Fruit fly (Drosophila melanogaster) whole organism, embryonic: ENCODE measurements around the gene CG14105.

Source experiments
- Abd-B ChIP-seq: fragments of 200-800 bp; sonication (Bioruptor generic); optimal IDR thresholded peaks from 2 replicates; lab custom pipeline; 2018; ENCODE audit warnings: missing biosample characterization, mild to moderate bottlenecking, missing genetic modification characterization, moderate library complexity
- CG10209 ChIP-seq: fragments of 200-800 bp; sonication (Bioruptor generic); optimal IDR thresholded peaks from 3 replicates; lab custom pipeline; 2017; ENCODE audit warnings: missing biosample characterization, mild to moderate bottlenecking, missing genetic modification characterization, missing genetic modification reagents
- CG10462 ChIP-seq: fragments of 200-800 bp; sonication (Bioruptor generic); optimal IDR thresholded peaks from 2 replicates; lab custom pipeline; 2016; ENCODE audit warnings: missing biosample characterization, missing genetic modification characterization
- CG10979 ChIP-seq: fragments of 200-800 bp; sonication (Bioruptor generic); optimal IDR thresholded peaks from 2 replicates; lab custom pipeline; 2018; ENCODE audit warnings: missing biosample characterization, mild to moderate bottlenecking, missing genetic modification characterization, moderate library complexity
- CG11695 ChIP-seq: fragments of 200-800 bp; sonication (Bioruptor generic); IDR thresholded peaks from 3 replicates; pipeline ENCODE4 v1.3.6; 2022; ENCODE audit warnings: missing biosample characterization, missing genetic modification characterization
- CG11696 ChIP-seq: fragments of 200-800 bp; sonication (Bioruptor generic); IDR thresholded peaks from 2 replicates; pipeline ENCODE4 v1.3.6; 2022; ENCODE audit warnings: missing biosample characterization, missing genetic modification characterization
- CG13123 ChIP-seq: fragments of 200-800 bp; sonication (Bioruptor generic); optimal IDR thresholded peaks from 2 replicates; lab custom pipeline; 2016; ENCODE audit warnings: missing biosample characterization, missing genetic modification characterization
- CG14667 ChIP-seq: fragments of 200-800 bp; sonication (Bioruptor generic); IDR thresholded peaks from 2 replicates; pipeline ENCODE4 v1.3.6; 2022; ENCODE audit warnings: missing biosample characterization, missing genetic modification characterization
- CG17612 ChIP-seq: fragments of 200-800 bp; sonication (Bioruptor generic); IDR thresholded peaks from 2 replicates; pipeline ENCODE4 v1.3.6; 2022; ENCODE audit warnings: missing biosample characterization, missing genetic modification characterization
- CG18011 ChIP-seq: fragments of 200-800 bp; sonication (Bioruptor generic); optimal IDR thresholded peaks from 2 replicates; lab custom pipeline; 2017; ENCODE audit warnings: missing biosample characterization, missing genetic modification characterization, mild to moderate bottlenecking, moderate library complexity, missing genotype
- CG18262 ChIP-seq: fragments of 200-800 bp; optimal IDR thresholded peaks from 3 replicates; lab custom pipeline; 2019; ENCODE audit warnings: missing biosample characterization, mild to moderate bottlenecking, missing genetic modification characterization, moderate library complexity
- CG18619 ChIP-seq: fragments of 200-800 bp; sonication (Bioruptor generic); optimal IDR thresholded peaks from 3 replicates; lab custom pipeline; 2017; ENCODE audit warnings: missing biosample characterization, mild to moderate bottlenecking, missing genetic modification characterization
- CG33213 ChIP-seq: fragments of 200-800 bp; sonication (Bioruptor generic); optimal IDR thresholded peaks from 3 replicates; lab custom pipeline; 2016; ENCODE audit warnings: missing biosample characterization, missing genetic modification characterization
- CG3847 ChIP-seq: fragments of 200-800 bp; sonication (Bioruptor generic); IDR thresholded peaks from 2 replicates; pipeline ENCODE4 v1.3.6; 2022; ENCODE audit warnings: missing biosample characterization, missing genetic modification characterization
- CG4404 ChIP-seq: fragments of 200-800 bp; sonication (Bioruptor generic); IDR thresholded peaks from 2 replicates; pipeline ENCODE4 v1.3.6; 2022; ENCODE audit warnings: missing biosample characterization, missing genetic modification characterization
- CG4820 ChIP-seq: fragments of 200-800 bp; sonication (Bioruptor generic); optimal IDR thresholded peaks from 3 replicates; lab custom pipeline; 2016; ENCODE audit warnings: missing biosample characterization, missing genetic modification characterization
- CG6689 ChIP-seq: fragments of 200-800 bp; sonication (Bioruptor generic); IDR thresholded peaks from 2 replicates; pipeline ENCODE4 v1.3.6; 2022; ENCODE audit warnings: missing biosample characterization, missing genetic modification characterization
- CG7987 ChIP-seq: fragments of 200-800 bp; sonication (Bioruptor generic); optimal IDR thresholded peaks from 2 replicates; lab custom pipeline; 2018; ENCODE audit warnings: missing biosample characterization, mild to moderate bottlenecking, missing genetic modification characterization, moderate library complexity
- CG8478 ChIP-seq: fragments of >200 bp; optimal IDR thresholded peaks from 2 replicates; lab custom pipeline; 2018
- CG8924 ChIP-seq: fragments of 200-800 bp; optimal IDR thresholded peaks from 3 replicates; lab custom pipeline; 2019; ENCODE audit warnings: missing biosample characterization, mild to moderate bottlenecking, missing genetic modification characterization, moderate library complexity
- CoRest ChIP-seq: fragments of 200-800 bp; sonication (Bioruptor generic); optimal IDR thresholded peaks from 3 replicates; lab custom pipeline; 2018; ENCODE audit warnings: missing biosample characterization, mild to moderate bottlenecking, missing genetic modification characterization, moderate library complexity
- D ChIP-seq, 2 experiments: fragments of 200-800 bp in 1 of 2; fragments of >200 bp in 1 of 2; sonication (Bioruptor generic) in 1 of 2; optimal IDR thresholded peaks; 2 replicates in 1 of 2; 3 replicates in 1 of 2; lab custom pipeline; 2017; ENCODE audit warnings: mild to moderate bottlenecking in 1 of 2, missing biosample characterization in 1 of 2, missing genetic modification characterization in 1 of 2, missing genetic modification reagents in 1 of 2
- ERR ChIP-seq: fragments of 200-800 bp; sonication (Bioruptor generic); optimal IDR thresholded peaks from 2 replicates; lab custom pipeline; 2016; ENCODE audit warnings: missing biosample characterization, missing genetic modification characterization
- Hr39 ChIP-seq: fragments of >200 bp; optimal IDR thresholded peaks from 2 replicates; lab custom pipeline; 2017
- Hr51 ChIP-seq, 2 experiments: fragments of 200-800 bp; sonication (Bioruptor generic); optimal IDR thresholded peaks; 2 replicates in 1 of 2; 3 replicates in 1 of 2; lab custom pipeline; 2016 to 2018; ENCODE audit warnings: missing biosample characterization in 2 of 2, missing genetic modification characterization in 2 of 2, mild to moderate bottlenecking in 1 of 2, moderate library complexity in 1 of 2
- Hr78 ChIP-seq, 2 experiments: fragments of 200-800 bp in 1 of 2; fragments of >200 bp in 1 of 2; sonication (Bioruptor generic) in 1 of 2; optimal IDR thresholded peaks; 2 replicates each; lab custom pipeline; 2017 to 2019; ENCODE audit warnings: missing biosample characterization in 2 of 2, missing genetic modification characterization in 2 of 2, mild to moderate bottlenecking in 1 of 2, moderate library complexity in 1 of 2
- Lim3 ChIP-seq: fragments of 200-800 bp; sonication (Bioruptor generic); IDR thresholded peaks from 2 replicates; pipeline ENCODE4 v1.3.6; 2022; ENCODE audit warnings: missing biosample characterization, missing genetic modification characterization
- Neu2 ChIP-seq: fragments of 200-800 bp; sonication (Bioruptor generic); optimal IDR thresholded peaks from 3 replicates; lab custom pipeline; 2016; ENCODE audit warnings: missing biosample characterization, missing genetic modification characterization, borderline replicate concordance
- Nf-YA ChIP-seq: fragments of 200-800 bp; sonication (Bioruptor generic); IDR thresholded peaks from 2 replicates; pipeline ENCODE4 v1.3.6; 2022; ENCODE audit warnings: missing biosample characterization, missing genetic modification characterization
- Oaz ChIP-seq: fragments of 200-800 bp; sonication (Bioruptor generic); IDR thresholded peaks from 2 replicates; pipeline ENCODE4 v1.3.6; 2022; ENCODE audit warnings: missing biosample characterization, missing genetic modification characterization
- Opbp ChIP-seq: fragments of 200-800 bp; sonication (Bioruptor generic); IDR thresholded peaks from 3 replicates; pipeline ENCODE4 v1.3.6; 2022; ENCODE audit warnings: missing biosample characterization, missing genetic modification characterization; ENCODE audit not compliant: partially characterized antibody
- Sin3A ChIP-seq: fragments of >200 bp; optimal IDR thresholded peaks from 2 replicates; lab custom pipeline; 2018
- Sox100B ChIP-seq: fragments of 200-800 bp; sonication (Bioruptor generic); optimal IDR thresholded peaks from 3 replicates; lab custom pipeline; 2018; ENCODE audit warnings: missing biosample characterization, mild to moderate bottlenecking, missing genetic modification characterization
- Xbp1 ChIP-seq: fragments of 200-800 bp; sonication (Bioruptor generic); optimal IDR thresholded peaks from 3 replicates; lab custom pipeline; 2016; ENCODE audit warnings: missing biosample characterization, mild to moderate bottlenecking, missing genetic modification characterization
- az2 ChIP-seq: fragments of 200-800 bp; sonication (Bioruptor generic); optimal IDR thresholded peaks from 3 replicates; lab custom pipeline; 2016; ENCODE audit warnings: missing biosample characterization, missing genetic modification characterization
- croc ChIP-seq: fragments of 200-800 bp; sonication (Bioruptor generic); conservative IDR thresholded peaks from 3 replicates; pipeline ENCODE4 v1.3.6; 2022; ENCODE audit warnings: missing biosample characterization, missing genetic modification characterization
- danr ChIP-seq: fragments of 200-800 bp; sonication (Bioruptor generic); IDR thresholded peaks from 2 replicates; pipeline ENCODE4 v1.3.6; 2022; ENCODE audit warnings: missing biosample characterization, missing genetic modification characterization
- esg ChIP-seq: fragments of 200-800 bp; sonication (Bioruptor generic); conservative IDR thresholded peaks from 2 replicates; pipeline ENCODE4 v1.3.6; 2022; ENCODE audit warnings: missing biosample characterization, missing genetic modification characterization
- fd3F ChIP-seq: fragments of 200-800 bp; sonication (Bioruptor generic); optimal IDR thresholded peaks from 2 replicates; lab custom pipeline; 2018; ENCODE audit warnings: missing biosample characterization, mild to moderate bottlenecking, missing genetic modification characterization, moderate library complexity
- gsb-n ChIP-seq: fragments of 200-800 bp; sonication (Bioruptor generic); optimal IDR thresholded peaks from 3 replicates; lab custom pipeline; 2018; ENCODE audit warnings: missing biosample characterization, mild to moderate bottlenecking, missing genetic modification characterization
- hb ChIP-seq: fragments of 200-800 bp; sonication (Bioruptor generic); IDR thresholded peaks from 3 replicates; pipeline ENCODE4 v1.3.6; 2022; ENCODE audit warnings: missing biosample characterization, missing genetic modification characterization; ENCODE audit not compliant: partially characterized antibody
- inv ChIP-seq: fragments of 200-800 bp; sonication (Bioruptor generic); IDR thresholded peaks from 2 replicates; pipeline ENCODE4 v1.3.6; 2022; ENCODE audit warnings: missing biosample characterization, missing genetic modification characterization; ENCODE audit not compliant: partially characterized antibody
- lab ChIP-seq: fragments of 200-800 bp; sonication (Bioruptor generic); optimal IDR thresholded peaks from 3 replicates; lab custom pipeline; 2017; ENCODE audit warnings: missing biosample characterization, missing genetic modification characterization, mild to moderate bottlenecking, moderate library complexity, missing genetic modification reagents
- peb ChIP-seq: fragments of 200-800 bp; sonication (Bioruptor generic); IDR thresholded peaks from 2 replicates; pipeline ENCODE4 v1.3.6; 2022; ENCODE audit warnings: missing biosample characterization, missing genetic modification characterization
- pho ChIP-seq: fragments of 200-800 bp; sonication (Bioruptor generic); optimal IDR thresholded peaks from 2 replicates; lab custom pipeline; 2016; ENCODE audit warnings: missing biosample characterization, missing genetic modification characterization
- ranshi ChIP-seq: fragments of 200-800 bp; sonication (Bioruptor generic); IDR thresholded peaks from 2 replicates; pipeline ENCODE4 v1.3.6; 2022; ENCODE audit warnings: missing biosample characterization, missing genetic modification characterization
- run ChIP-seq: fragments of 200-800 bp; sonication (Bioruptor generic); optimal IDR thresholded peaks from 3 replicates; lab custom pipeline; 2018; ENCODE audit warnings: missing biosample characterization, mild to moderate bottlenecking, missing genetic modification characterization
- stc ChIP-seq: fragments of 200-800 bp; sonication (Bioruptor generic); IDR thresholded peaks from 2 replicates; pipeline ENCODE4 v1.3.6; 2022; ENCODE audit warnings: missing biosample characterization, missing genetic modification characterization
- tio ChIP-seq: fragments of 200-800 bp; sonication (Bioruptor generic); optimal IDR thresholded peaks from 2 replicates; lab custom pipeline; 2017; ENCODE audit warnings: missing biosample characterization, missing genetic modification characterization, inconsistent platforms
- tll ChIP-seq, 2 experiments: fragments of 200-800 bp in 1 of 2; fragments of >200 bp in 1 of 2; sonication (Bioruptor generic) in 1 of 2; optimal IDR thresholded peaks; 2 replicates each; lab custom pipeline; 2017 to 2019; ENCODE audit warnings: missing biosample characterization in 2 of 2, missing genetic modification characterization in 2 of 2, mild to moderate bottlenecking in 1 of 2, moderate library complexity in 1 of 2
- tx ChIP-seq: fragments of 200-800 bp; sonication (Bioruptor generic); optimal IDR thresholded peaks from 2 replicates; lab custom pipeline; 2016; ENCODE audit warnings: missing biosample characterization, missing genetic modification characterization
- vfl ChIP-seq: fragments of 200-800 bp; sonication (Bioruptor generic); optimal IDR thresholded peaks from 2 replicates; lab custom pipeline; 2016; ENCODE audit warnings: missing biosample characterization, missing genetic modification characterization

CG14105 gene

DNA sequence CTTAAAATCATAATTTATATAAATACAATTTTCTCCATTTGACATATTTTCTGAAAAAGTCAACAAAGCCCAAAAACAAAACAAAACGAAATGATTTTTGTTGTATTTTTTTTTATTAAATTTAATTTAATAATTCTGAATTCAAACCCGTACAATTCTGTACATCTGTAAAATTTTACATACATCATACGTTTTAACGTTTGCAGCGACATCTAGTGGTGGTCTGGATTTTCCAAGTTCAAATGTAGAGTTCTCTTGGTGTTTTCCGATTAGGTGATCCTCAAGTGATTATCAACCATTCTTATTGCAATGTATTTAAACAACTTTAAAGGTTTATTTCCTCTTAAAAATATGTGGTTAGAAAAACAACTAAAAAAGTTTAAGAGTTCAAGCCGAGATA is 15.5 kb downstream of the CG14105 start (continued):
- no peak for TF ChIP-seq CG11696 (GFP tag; lab: Robert Waterston, UW)
- TF ChIP-seq lab = no peak
- no peak for TF ChIP-seq danr (GFP tag; lab: Robert Waterston, UW)
- no peak for TF ChIP-seq CG8924 (tag; lab: Kevin White, UChicago)
- no peak for TF ChIP-seq run
- peak; percentile 37 for TF ChIP-seq CG18262
- no peak for TF ChIP-seq pho (GFP tag; lab: Kevin White, UChicago)
- no peak for TF ChIP-seq Hr39 (lab: Kevin White, UChicago)
- TF ChIP-seq CG33213 (GFP tag; lab: Kevin White, UChicago) = peak; percentile 49
- TF ChIP-seq tx = no peak
- no peak for TF ChIP-seq CG11695 (GFP tag; lab: Robert Waterston, UW)
- no peak for TF ChIP-seq Abd-B (GFP tag; lab: Kevin White, UChicago)
- no peak for TF ChIP-seq Nf-YA (GFP tag; lab: Robert Waterston, UW)
- no peak for TF ChIP-seq peb (GFP tag; lab: Robert Waterston, UW)
- no peak for TF ChIP-seq Hr78 (GFP tag; optimal IDR thresholded peaks at IDR 0.05; lab: Kevin White, UChicago)
- peak; percentile 41 for TF ChIP-seq CG4820
- TF ChIP-seq Opbp (GFP tag; lab: Robert Waterston, UW) = no peak
- no peak for TF ChIP-seq CG13123 (GFP tag; lab: Kevin White, UChicago)
- TF ChIP-seq esg = no peak
- no peak for TF ChIP-seq ranshi
- TF ChIP-seq CG18619 (GFP tag; lab: Kevin White, UChicago) = no peak
- TF ChIP-seq CG17612 = no peak
- no peak for TF ChIP-seq vfl (GFP tag; lab: Kevin White, UChicago)
- no peak for TF ChIP-seq stc (GFP tag; lab: Robert Waterston, UW)
- TF ChIP-seq CoRest (tag; lab: Kevin White, UChicago) = peak; percentile 59
- peak; percentile 100 for TF ChIP-seq CG10979 (tag; lab: Kevin White, UChicago)
- TF ChIP-seq inv (GFP tag; lab: Robert Waterston, UW) = no peak
- TF ChIP-seq az2 = peak; percentile 40
- TF ChIP-seq CG10209 (GFP tag; lab: Kevin White, UChicago) = no peak
- TF ChIP-seq Xbp1 (GFP tag; lab: Kevin White, UChicago) = peak; percentile 72
- TF ChIP-seq Lim3 (GFP tag; lab: Robert Waterston, UW) = no peak
- peak; percentile 33 for TF ChIP-seq fd3F (GFP tag; lab: Kevin White, UChicago)
- TF ChIP-seq CG10462 (GFP tag; lab: Kevin White, UChicago) = no peak
- no peak for TF ChIP-seq tio (GFP tag; lab: Kevin White, UChicago)
- TF ChIP-seq Hr51 (GFP tag; optimal IDR thresholded peaks at IDR 0.05; lab: Kevin White, UChicago) = no peak
- TF ChIP-seq CG4404 (GFP tag; lab: Robert Waterston, UW) = no peak
- TF ChIP-seq CG7987 = no peak
- TF ChIP-seq CG3847 (GFP tag; lab: Robert Waterston, UW) = no peak
- no peak for TF ChIP-seq CG6689
- TF ChIP-seq Sox100B (GFP tag; lab: Kevin White, UChicago) = no peak
- TF ChIP-seq hb (GFP tag; lab: Robert Waterston, UW) = no peak
- TF ChIP-seq tll (GFP tag; optimal IDR thresholded peaks at IDR 0.05; lab: Kevin White, UChicago) = no peak
- TF ChIP-seq croc (GFP tag; lab: Robert Waterston, UW) = no peak
- TF ChIP-seq D (optimal IDR thresholded peaks at IDR 0.05; lab: Kevin White, UChicago) = no peak
- TF ChIP-seq D (GFP tag; optimal IDR thresholded peaks at IDR 0.05; lab: Kevin White, UChicago) = no peak
- TF ChIP-seq CG18011 (GFP tag; lab: Kevin White, UChicago) = no peak
- TF ChIP-seq ERR (GFP tag; lab: Kevin White, UChicago) = no peak
- TF ChIP-seq Neu2 = no peak
- no peak for TF ChIP-seq gsb-n (tag; lab: Kevin White, UChicago)
- no peak for TF ChIP-seq CG8478 (lab: Kevin White, UChicago)
- TF ChIP-seq Sin3A (lab: Kevin White, UChicago) = no peak
- TF ChIP-seq Oaz (GFP tag; lab: Robert Waterston, UW) = no peak
- TF ChIP-seq CG14667 (GFP tag; lab: Robert Waterston, UW) = no peak
